Fruit fly (Drosophila melanogaster): ENCODE results near the gene CG13692.

The CG13692 gene

DNA sequence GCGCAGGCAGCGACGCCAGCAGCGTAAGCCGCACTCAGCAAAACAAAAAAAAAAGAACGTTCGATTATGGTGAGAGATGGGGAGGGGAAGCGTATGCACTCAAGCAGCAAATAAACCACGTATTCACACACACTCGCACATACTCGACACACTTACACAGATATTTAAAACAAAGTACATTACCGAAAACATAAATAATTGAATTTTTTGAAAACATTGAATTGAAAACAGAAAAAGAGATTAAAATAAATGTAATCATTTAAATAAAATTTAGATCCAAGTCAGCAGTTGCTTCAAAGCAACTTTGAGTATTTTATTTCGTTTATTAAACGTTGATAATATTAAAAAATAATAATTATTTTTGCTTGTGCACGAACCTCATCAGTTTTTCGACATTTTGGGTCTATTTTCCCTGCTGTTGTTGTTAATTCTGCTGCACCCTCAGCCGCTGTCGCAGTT lies 49.5 kb downstream of the CG13692 start (continued):
- TF ChIP-seq CG7963 (GFP tag; IDR thresholded peaks at IDR 0.05; ENCODE audit: partially characterized antibody) (no peak), cg (GFP tag; optimal IDR thresholded peaks at IDR 0.05) (peak; percentile 12), CG11695 (GFP tag; IDR thresholded peaks at IDR 0.05) (no peak), NC2β (GFP tag; optimal IDR thresholded peaks at IDR 0.05) (no peak), CG11085 (GFP tag; IDR thresholded peaks at IDR 0.05) (no peak), bab2 (GFP tag; optimal IDR thresholded peaks at IDR 0.05) (no peak), bowl (GFP tag; IDR thresholded peaks at IDR 0.05) (no peak), crc (GFP tag; optimal IDR thresholded peaks at IDR 0.05) (no peak), CG2678 (tag; optimal IDR thresholded peaks at IDR 0.05) (peak; percentile 83), MBD-R2 (GFP tag; IDR thresholded peaks at IDR 0.05) (no peak), CG8388 (GFP tag; optimal IDR thresholded peaks at IDR 0.05) (peak; percentile 65), sima (GFP tag; optimal IDR thresholded peaks at IDR 0.05) (no peak), CG9609 (GFP tag; optimal IDR thresholded peaks at IDR 0.05) (no peak), trh (GFP tag; optimal IDR thresholded peaks at IDR 0.05) (peak; percentile 27), Optix (GFP tag; IDR thresholded peaks at IDR 0.05) (no peak), Six4 (GFP tag; optimal IDR thresholded peaks at IDR 0.05) (no peak), CG10274 (GFP tag; optimal IDR thresholded peaks at IDR 0.05) (no peak), Spps (tag; optimal IDR thresholded peaks at IDR 0.05) (no peak), CG32772 (GFP tag; IDR thresholded peaks at IDR 0.05) (no peak), NC2α (GFP tag; optimal IDR thresholded peaks at IDR 0.05) (no peak), eve (GFP tag; optimal IDR thresholded peaks at IDR 0.05) (no peak), scrt (GFP tag; optimal IDR thresholded peaks at IDR 0.05) (peak; percentile 43), crp (GFP tag; optimal IDR thresholded peaks at IDR 0.05) (no peak), pan (optimal IDR thresholded peaks at IDR 0.05) (no peak), pan (GFP tag; optimal IDR thresholded peaks at IDR 0.05 in 1 of 2, IDR thresholded peaks at IDR 0.05 in 1 of 2) (no peak), ranshi (GFP tag; IDR thresholded peaks at IDR 0.05) (no peak), CG32767 (GFP tag; IDR thresholded peaks at IDR 0.05) (no peak), CG12104 (GFP tag; optimal IDR thresholded peaks at IDR 0.05) (peak; percentile 25), grau (tag; optimal IDR thresholded peaks at IDR 0.05) (peak; percentile 73), prd (optimal IDR thresholded peaks at IDR 0.05) (no peak), prd (GFP tag; IDR thresholded peaks at IDR 0.05) (no peak; the same call in 2 of the 3 replicates), hth (optimal IDR thresholded peaks at IDR 0.05) (no peak), CG42726 (GFP tag; IDR thresholded peaks at IDR 0.05; ENCODE audit: partially characterized antibody) (no peak), sisA (GFP tag; IDR thresholded peaks at IDR 0.05) (no peak), BEAF-32 (GFP tag; optimal IDR thresholded peaks at IDR 0.05) (no peak), toy (GFP tag; IDR thresholded peaks at IDR 0.05) (no peak), exex (tag; optimal IDR thresholded peaks at IDR 0.05) (no peak), CG30431 (GFP tag; optimal IDR thresholded peaks at IDR 0.05) (no peak), Max (GFP tag; optimal IDR thresholded peaks at IDR 0.05) (peak; percentile 22), ems (GFP tag; optimal IDR thresholded peaks at IDR 0.05) (no peak), lola (GFP tag; optimal IDR thresholded peaks at IDR 0.05) (peak in 2 of 3 experiments; percentile 27 to 31), tgo (GFP tag; IDR thresholded peaks at IDR 0.05) (0 out of 3 replicates have a peak, but pooled peaks have one; percentile 74), bigmax (GFP tag; optimal IDR thresholded peaks at IDR 0.05) (no peak), Ets65A (GFP tag) (no peak), CG3065 (GFP tag; optimal IDR thresholded peaks at IDR 0.05) (no peak), wdn (GFP tag; IDR thresholded peaks at IDR 0.05) (no peak), kni (GFP tag; optimal IDR thresholded peaks at IDR 0.05) (no peak), Aef1 (GFP tag; IDR thresholded peaks at IDR 0.05) (no peak), CG3726 (GFP tag; IDR thresholded peaks at IDR 0.05) (no peak), CoRest (tag; optimal IDR thresholded peaks at IDR 0.05) (peak; percentile 70), gt (GFP tag; IDR thresholded peaks at IDR 0.05) (no peak), CG18262 (tag; optimal IDR thresholded peaks at IDR 0.05) (peak; percentile 68), da (GFP tag; optimal IDR thresholded peaks at IDR 0.05) (no peak)

Measured in whole organism, embryonic.